Comparison of ENCODE assay signal across 1 fruit fly cellular context in the genomic region with DNA sequence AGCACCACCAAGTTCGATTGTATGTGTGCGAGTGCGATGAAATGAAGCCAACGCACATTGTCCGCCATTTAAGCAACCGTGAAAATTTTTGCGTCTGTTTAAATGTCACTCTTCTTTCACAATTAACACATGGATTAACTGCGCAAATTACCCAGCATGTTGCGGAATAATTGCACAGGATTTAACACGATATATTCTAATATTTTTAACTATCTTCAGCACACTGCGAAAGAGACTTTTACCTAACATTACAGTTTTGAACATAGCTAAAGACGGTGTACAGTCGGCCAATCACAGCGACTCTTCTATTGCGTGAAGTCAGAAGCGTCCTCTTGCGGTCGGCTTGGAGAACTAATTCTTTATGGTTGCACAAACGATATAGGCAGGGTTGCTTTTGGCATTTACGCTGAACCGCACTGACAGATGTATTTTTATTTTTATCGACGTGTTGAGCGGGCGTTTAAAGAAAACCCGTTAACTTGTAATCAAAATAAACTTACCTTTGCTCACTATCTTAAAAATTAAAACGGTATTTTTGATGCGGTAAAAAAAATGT.
TF ChIP-seq lines count a peak whose summit lies in the region.

No protein-coding gene starts in this region.

TF ChIP-seq in whole organism, embryonic, 481 proteins besides CTCF, POLR2A, EP300 and RAD21 (continued from another document):
- TF ChIP-seq CG15073 (GFP tag; optimal IDR thresholded peaks at IDR 0.05; lab: Kevin White, UChicago) (no peak), CG10462 (GFP tag; optimal IDR thresholded peaks at IDR 0.05; lab: Kevin White, UChicago) (no peak), pan (optimal IDR thresholded peaks at IDR 0.05; lab: Kevin White, UChicago) (no peak), pan (GFP tag; optimal IDR thresholded peaks at IDR 0.05 in 1 of 2, IDR thresholded peaks at IDR 0.05 in 1 of 2) (peak in 1 of 2 experiments; percentile 28), CG12942 (GFP tag; optimal IDR thresholded peaks at IDR 0.05; lab: Kevin White, UChicago) (no peak), trem (tag; optimal IDR thresholded peaks at IDR 0.05; lab: Kevin White, UChicago) (peak; percentile 83), TFAM (GFP tag; optimal IDR thresholded peaks at IDR 0.05; lab: Kevin White, UChicago) (no peak), CrebB (tag; optimal IDR thresholded peaks at IDR 0.05; lab: Kevin White, UChicago) (no peak), CG2202 (tag; optimal IDR thresholded peaks at IDR 0.05; lab: Kevin White, UChicago) (no peak), sob (GFP tag; IDR thresholded peaks at IDR 0.05; lab: Robert Waterston, UW) (0 out of 2 replicates have a peak, but pooled peaks have one; percentile 42), pho (GFP tag; optimal IDR thresholded peaks at IDR 0.05; lab: Kevin White, UChicago) (peak; percentile 73), ash1 (GFP tag; optimal IDR thresholded peaks at IDR 0.05; lab: Kevin White, UChicago) (no peak), CG9797 (GFP tag; optimal IDR thresholded peaks at IDR 0.05; lab: Kevin White, UChicago) (peak; percentile 49), croc (GFP tag; conservative IDR thresholded peaks at IDR 0.05; lab: Robert Waterston, UW) (no peak), sd (tag; optimal IDR thresholded peaks at IDR 0.05; lab: Kevin White, UChicago) (no peak), CG16779 (GFP tag; IDR thresholded peaks at IDR 0.05; lab: Robert Waterston, UW) (no peak), zen2 (GFP tag; IDR thresholded peaks at IDR 0.05; lab: Robert Waterston, UW; ENCODE audit: partially characterized antibody) (peak; percentile 41; the same call in 2 of the 3 replicates), Aef1 (GFP tag; IDR thresholded peaks at IDR 0.05; lab: Robert Waterston, UW) (peak; percentile 27; the same call in 1 of the 3 replicates), ara (GFP tag; IDR thresholded peaks at IDR 0.05; lab: Robert Waterston, UW) (no peak), Xbp1 (GFP tag; optimal IDR thresholded peaks at IDR 0.05; lab: Kevin White, UChicago) (peak; percentile 62), cad (GFP tag; optimal IDR thresholded peaks at IDR 0.05; lab: Kevin White, UChicago) (no peak), schlank (tag; optimal IDR thresholded peaks at IDR 0.05; lab: Kevin White, UChicago) (no peak), Meics (GFP tag; optimal IDR thresholded peaks at IDR 0.05; lab: Kevin White, UChicago) (no peak), Oli (tag; optimal IDR thresholded peaks at IDR 0.05; lab: Kevin White, UChicago) (no peak), Ets97D (GFP tag; optimal IDR thresholded peaks at IDR 0.05; lab: Kevin White, UChicago) (peak; percentile 97), CG12071 (GFP tag; optimal IDR thresholded peaks at IDR 0.05; lab: Kevin White, UChicago) (no peak), Hr78 (GFP tag; optimal IDR thresholded peaks at IDR 0.05; lab: Kevin White, UChicago) (no peak), Dad (GFP tag; optimal IDR thresholded peaks at IDR 0.05; lab: Kevin White, UChicago) (peak; percentile 66), CG7357 (GFP tag; IDR thresholded peaks at IDR 0.05; lab: Robert Waterston, UW) (no peak), CG9817 (tag; optimal IDR thresholded peaks at IDR 0.05; lab: Kevin White, UChicago) (no peak), tap (tag; optimal IDR thresholded peaks at IDR 0.05; lab: Kevin White, UChicago) (no peak), NK7.1 (GFP tag; optimal IDR thresholded peaks at IDR 0.05; lab: Kevin White, UChicago) (peak; percentile 43), Fer2 (tag; optimal IDR thresholded peaks at IDR 0.05; lab: Kevin White, UChicago) (no peak), CG5245 (GFP tag; optimal IDR thresholded peaks at IDR 0.05; lab: Kevin White, UChicago) (peak; percentile 30), CG3995 (GFP tag; optimal IDR thresholded peaks at IDR 0.05; lab: Kevin White, UChicago) (peak; percentile 20), exex (tag; optimal IDR thresholded peaks at IDR 0.05; lab: Kevin White, UChicago) (no peak), CG14441 (GFP tag; IDR thresholded peaks at IDR 0.05; lab: Robert Waterston, UW) (0 out of 2 replicates have a peak, but pooled peaks have one; percentile 29), CG8281 (tag; optimal IDR thresholded peaks at IDR 0.05; lab: Kevin White, UChicago) (no peak), bab2 (GFP tag; optimal IDR thresholded peaks at IDR 0.05; lab: Kevin White, UChicago) (no peak), tll (GFP tag; optimal IDR thresholded peaks at IDR 0.05; lab: Kevin White, UChicago) (no peak), CG1024 (GFP tag; IDR thresholded peaks at IDR 0.05; lab: Robert Waterston, UW) (no peak), zf30C (GFP tag; optimal IDR thresholded peaks at IDR 0.05; lab: Kevin White, UChicago) (no peak), HLH4C (GFP tag; IDR thresholded peaks at IDR 0.05; lab: Robert Waterston, UW; ENCODE audit: partially characterized antibody) (peak; percentile 64; the same call in 2 of the 3 replicates), lbe (GFP tag; optimal IDR thresholded peaks at IDR 0.05; lab: Kevin White, UChicago) (peak; percentile 38), CG31365 (tag; optimal IDR thresholded peaks at IDR 0.05; lab: Kevin White, UChicago) (no peak), CG5180 (GFP tag; optimal IDR thresholded peaks at IDR 0.05; lab: Kevin White, UChicago) (peak; percentile 85), Doc2 (GFP tag; IDR thresholded peaks at IDR 0.05; lab: Robert Waterston, UW) (no peak), sim (GFP tag; IDR thresholded peaks at IDR 0.05; lab: Robert Waterston, UW) (no peak), ro (GFP tag; IDR thresholded peaks at IDR 0.05; lab: Robert Waterston, UW) (no peak), stc (GFP tag; IDR thresholded peaks at IDR 0.05; lab: Robert Waterston, UW) (no peak), CG4707 (GFP tag; optimal IDR thresholded peaks at IDR 0.05; lab: Kevin White, UChicago) (no peak), Ravus (GFP tag; IDR thresholded peaks at IDR 0.05; lab: Robert Waterston, UW) (no peak), gem (tag; optimal IDR thresholded peaks at IDR 0.05; lab: Kevin White, UChicago) (no peak), CG8290 (GFP tag; optimal IDR thresholded peaks at IDR 0.05; lab: Kevin White, UChicago) (peak; percentile 53), CG8290 (tag; optimal IDR thresholded peaks at IDR 0.05; lab: Kevin White, UChicago) (no peak), CG4328 (GFP tag; optimal IDR thresholded peaks at IDR 0.05; lab: Kevin White, UChicago) (no peak)
TF ChIP-seq in whole organism, embryonic: peak in this region for 205.
